Fruit fly (Drosophila melanogaster) whole organism, embryonic: ENCODE measurements around the gene ac.
A peak's percentile ranks its signal among the peaks of the same experiment; 100 is the strongest.

Experiments
- Ada2b ChIP-seq: fragments of 200-800 bp; sonication (Bioruptor generic); IDR thresholded peaks from 2 replicates; pipeline ENCODE4 v1.3.6; 2022; ENCODE audit warnings: missing biosample characterization, missing genetic modification characterization
- Blimp-1 ChIP-seq: fragments of 200-800 bp; sonication (Bioruptor generic); optimal IDR thresholded peaks from 3 replicates; lab custom pipeline; 2018; ENCODE audit warnings: missing biosample characterization, missing genetic modification characterization, mild to moderate bottlenecking, moderate library complexity, missing genetic modification reagents
- BtbVII ChIP-seq: fragments of 200-800 bp; sonication (Bioruptor generic); optimal IDR thresholded peaks from 3 replicates; lab custom pipeline; 2017; ENCODE audit warnings: missing biosample characterization, mild to moderate bottlenecking, missing genetic modification characterization
- CG10267 ChIP-seq: fragments of 200-800 bp; sonication (Bioruptor generic); optimal IDR thresholded peaks from 2 replicates; lab custom pipeline; 2018; ENCODE audit warnings: missing biosample characterization, mild to moderate bottlenecking, missing genetic modification characterization, moderate library complexity
- CG10274 ChIP-seq: fragments of 200-800 bp; sonication (Bioruptor generic); optimal IDR thresholded peaks from 3 replicates; lab custom pipeline; 2017; ENCODE audit warnings: missing biosample characterization, mild to moderate bottlenecking, missing genetic modification characterization
- CG10366 ChIP-seq: fragments of 200-800 bp; sonication (Bioruptor generic); IDR thresholded peaks from 2 replicates; pipeline ENCODE4 v1.3.6; 2022; ENCODE audit warnings: missing biosample characterization, missing genetic modification characterization
- CG11695 ChIP-seq: fragments of 200-800 bp; sonication (Bioruptor generic); IDR thresholded peaks from 3 replicates; pipeline ENCODE4 v1.3.6; 2022; ENCODE audit warnings: missing biosample characterization, missing genetic modification characterization
- CG11696 ChIP-seq: fragments of 200-800 bp; sonication (Bioruptor generic); IDR thresholded peaks from 2 replicates; pipeline ENCODE4 v1.3.6; 2022; ENCODE audit warnings: missing biosample characterization, missing genetic modification characterization
- CG14667 ChIP-seq: fragments of 200-800 bp; sonication (Bioruptor generic); IDR thresholded peaks from 2 replicates; pipeline ENCODE4 v1.3.6; 2022; ENCODE audit warnings: missing biosample characterization, missing genetic modification characterization
- CG15269 ChIP-seq: fragments of 200-800 bp; sonication (Bioruptor generic); optimal IDR thresholded peaks from 2 replicates; lab custom pipeline; 2018; ENCODE audit warnings: missing biosample characterization, mild to moderate bottlenecking, missing genetic modification characterization, moderate library complexity
- CG1602 ChIP-seq: fragments of 200-800 bp; sonication (Bioruptor generic); optimal IDR thresholded peaks from 3 replicates; lab custom pipeline; 2016; ENCODE audit warnings: missing biosample characterization, missing genetic modification characterization
- CG31441 ChIP-seq: fragments of 200-800 bp; sonication (Bioruptor generic); IDR thresholded peaks from 2 replicates; pipeline ENCODE4 v1.3.6; 2022; ENCODE audit warnings: missing biosample characterization, missing genetic modification characterization
- CG32532 ChIP-seq: fragments of 200-800 bp; sonication (Bioruptor generic); IDR thresholded peaks from 2 replicates; pipeline ENCODE4 v1.3.6; 2022; ENCODE audit warnings: missing biosample characterization, missing genetic modification characterization
- CG34422 ChIP-seq: fragments of 200-800 bp; sonication (Bioruptor generic); IDR thresholded peaks from 3 replicates; pipeline ENCODE4 v1.3.6; 2022; ENCODE audit warnings: missing biosample characterization, missing genetic modification characterization
- CG4707 ChIP-seq: fragments of 200-800 bp; sonication (Bioruptor generic); optimal IDR thresholded peaks from 2 replicates; lab custom pipeline; 2018; ENCODE audit warnings: missing biosample characterization, mild to moderate bottlenecking, missing genetic modification characterization, moderate library complexity
- CG4820 ChIP-seq: fragments of 200-800 bp; sonication (Bioruptor generic); optimal IDR thresholded peaks from 3 replicates; lab custom pipeline; 2016; ENCODE audit warnings: missing biosample characterization, missing genetic modification characterization
- CG6254 ChIP-seq: fragments of 200-800 bp; sonication (Bioruptor generic); optimal IDR thresholded peaks from 3 replicates; lab custom pipeline; 2017; ENCODE audit warnings: mild to moderate bottlenecking, missing biosample characterization, missing genetic modification reagents, missing genetic modification characterization
- CG7372 ChIP-seq: fragments of 200-800 bp; sonication (Bioruptor generic); IDR thresholded peaks from 2 replicates; pipeline ENCODE4 v1.3.6; 2022; ENCODE audit warnings: missing biosample characterization, missing genetic modification characterization
- CG8924 ChIP-seq: fragments of 200-800 bp; optimal IDR thresholded peaks from 3 replicates; lab custom pipeline; 2019; ENCODE audit warnings: missing biosample characterization, mild to moderate bottlenecking, missing genetic modification characterization, moderate library complexity
- CG9817 ChIP-seq: fragments of 200-800 bp; sonication (Bioruptor generic); optimal IDR thresholded peaks from 2 replicates; lab custom pipeline; 2018; ENCODE audit warnings: missing biosample characterization, mild to moderate bottlenecking, missing genetic modification characterization, moderate library complexity
- D ChIP-seq, 2 experiments: fragments of 200-800 bp in 1 of 2; fragments of >200 bp in 1 of 2; sonication (Bioruptor generic) in 1 of 2; optimal IDR thresholded peaks; 2 replicates in 1 of 2; 3 replicates in 1 of 2; lab custom pipeline; 2017; ENCODE audit warnings: mild to moderate bottlenecking in 1 of 2, missing biosample characterization in 1 of 2, missing genetic modification characterization in 1 of 2, missing genetic modification reagents in 1 of 2
- Dad ChIP-seq: fragments of 200-800 bp; sonication (Bioruptor generic); optimal IDR thresholded peaks from 3 replicates; lab custom pipeline; 2016; ENCODE audit warnings: missing biosample characterization, missing genetic modification characterization
- Dip3 ChIP-seq: fragments of 200-800 bp; sonication (Bioruptor generic); optimal IDR thresholded peaks from 3 replicates; lab custom pipeline; 2016; ENCODE audit warnings: missing biosample characterization, missing genetic modification characterization
- Eip74EF ChIP-seq, 2 experiments: fragments of 200-800 bp in 1 of 2; fragments of >200 bp in 1 of 2; sonication (Bioruptor generic) in 1 of 2; optimal IDR thresholded peaks; 2 replicates each; lab custom pipeline; 2017 to 2019; ENCODE audit warnings: missing biosample characterization in 2 of 2, missing genetic modification characterization in 2 of 2, mild to moderate bottlenecking in 1 of 2, moderate library complexity in 1 of 2
- Ets65A ChIP-seq: fragments of 200-800 bp; sonication (Bioruptor generic); peaks from one replicate; lab custom pipeline; 2016; ENCODE audit warnings: missing biosample characterization, missing genetic modification characterization
- HHEX ChIP-seq: fragments of 200-800 bp; sonication (Bioruptor generic); optimal IDR thresholded peaks from 3 replicates; lab custom pipeline; 2017; ENCODE audit warnings: missing biosample characterization, mild to moderate bottlenecking, missing genetic modification characterization, missing genetic modification reagents
- Hand ChIP-seq: fragments of 200-800 bp; sonication (Bioruptor generic); optimal IDR thresholded peaks from 2 replicates; lab custom pipeline; 2017; ENCODE audit warnings: mild to moderate bottlenecking, missing biosample characterization, missing genetic modification reagents, missing genetic modification characterization
- Hmr ChIP-seq: fragments of 200-800 bp; sonication (Bioruptor generic); optimal IDR thresholded peaks from 3 replicates; lab custom pipeline; 2017; ENCODE audit warnings: mild to moderate bottlenecking, missing biosample characterization, missing genetic modification reagents, missing genetic modification characterization
- Hr51 ChIP-seq, 2 experiments: fragments of 200-800 bp; sonication (Bioruptor generic); optimal IDR thresholded peaks; 2 replicates in 1 of 2; 3 replicates in 1 of 2; lab custom pipeline; 2016 to 2018; ENCODE audit warnings: missing biosample characterization in 2 of 2, missing genetic modification characterization in 2 of 2, mild to moderate bottlenecking in 1 of 2, moderate library complexity in 1 of 2
- Hr78 ChIP-seq, 2 experiments: fragments of 200-800 bp in 1 of 2; fragments of >200 bp in 1 of 2; sonication (Bioruptor generic) in 1 of 2; optimal IDR thresholded peaks; 2 replicates each; lab custom pipeline; 2017 to 2019; ENCODE audit warnings: missing biosample characterization in 2 of 2, missing genetic modification characterization in 2 of 2, mild to moderate bottlenecking in 1 of 2, moderate library complexity in 1 of 2
- Max ChIP-seq: fragments of 200-800 bp; sonication (Bioruptor generic); optimal IDR thresholded peaks from 2 replicates; lab custom pipeline; 2016; ENCODE audit warnings: missing biosample characterization, mild to moderate bottlenecking, missing genetic modification characterization
- Oli ChIP-seq: fragments of 200-800 bp; sonication (Bioruptor generic); optimal IDR thresholded peaks from 2 replicates; lab custom pipeline; 2018; ENCODE audit warnings: missing biosample characterization, mild to moderate bottlenecking, missing genetic modification characterization, moderate library complexity
- Trl ChIP-seq, 3 experiments: fragments of >200 bp in 2 of 3; fragments of 200-800 bp in 1 of 3; sonication (Bioruptor generic) in 1 of 3; optimal IDR thresholded peaks; 2 replicates in 1 of 3; 3 replicates in 2 of 3; lab custom pipeline; 2016 to 2017; ENCODE audit warnings: missing biosample characterization in 1 of 3, missing genetic modification characterization in 1 of 3
- exex ChIP-seq: fragments of 200-800 bp; sonication (Bioruptor generic); optimal IDR thresholded peaks from 4 replicates; lab custom pipeline; 2018; ENCODE audit warnings: missing biosample characterization, mild to moderate bottlenecking, missing genetic modification characterization, moderate library complexity
- gsb-n ChIP-seq: fragments of 200-800 bp; sonication (Bioruptor generic); optimal IDR thresholded peaks from 3 replicates; lab custom pipeline; 2018; ENCODE audit warnings: missing biosample characterization, mild to moderate bottlenecking, missing genetic modification characterization
- her ChIP-seq: fragments of 200-800 bp; sonication (Bioruptor generic); optimal IDR thresholded peaks from 2 replicates; lab custom pipeline; 2016; ENCODE audit warnings: missing biosample characterization, missing genetic modification characterization
- hkb ChIP-seq, 2 experiments: fragments of 200-800 bp in 1 of 2; fragments of >200 bp in 1 of 2; sonication (Bioruptor generic) in 1 of 2; IDR thresholded peaks in 1 of 2; optimal IDR thresholded peaks in 1 of 2; 2 replicates each; pipeline versions ENCODE4 v1.3.6 to Lab custom; 2017 to 2022; ENCODE audit warnings: missing biosample characterization in 1 of 2, missing genetic modification characterization in 1 of 2
- lab ChIP-seq: fragments of 200-800 bp; sonication (Bioruptor generic); optimal IDR thresholded peaks from 3 replicates; lab custom pipeline; 2017; ENCODE audit warnings: missing biosample characterization, missing genetic modification characterization, mild to moderate bottlenecking, moderate library complexity, missing genetic modification reagents
- mld ChIP-seq: fragments of 200-800 bp; sonication (Bioruptor generic); IDR thresholded peaks from 3 replicates; pipeline ENCODE4 v1.3.6; 2022; ENCODE audit warnings: missing biosample characterization, missing genetic modification characterization; ENCODE audit not compliant: partially characterized antibody
- org-1 ChIP-seq: fragments of 200-800 bp; sonication (Bioruptor generic); optimal IDR thresholded peaks from 2 replicates; lab custom pipeline; 2017; ENCODE audit warnings: missing biosample characterization, missing genetic modification characterization
- pfk ChIP-seq: fragments of 200-800 bp; sonication (Bioruptor generic); optimal IDR thresholded peaks from 2 replicates; lab custom pipeline; 2018; ENCODE audit warnings: missing biosample characterization, mild to moderate bottlenecking, missing genetic modification characterization, moderate library complexity
- phol ChIP-seq: fragments of 200-800 bp; sonication (Bioruptor generic); optimal IDR thresholded peaks from 3 replicates; lab custom pipeline; 2018; ENCODE audit warnings: missing biosample characterization, mild to moderate bottlenecking, missing genetic modification characterization, moderate library complexity
- row ChIP-seq: fragments of 200-800 bp; sonication (Bioruptor generic); IDR thresholded peaks from 3 replicates; pipeline ENCODE4 v1.3.6; 2022; ENCODE audit warnings: missing biosample characterization, missing genetic modification characterization
- run ChIP-seq: fragments of 200-800 bp; sonication (Bioruptor generic); optimal IDR thresholded peaks from 3 replicates; lab custom pipeline; 2018; ENCODE audit warnings: missing biosample characterization, mild to moderate bottlenecking, missing genetic modification characterization
- sens-2 ChIP-seq: fragments of 200-800 bp; sonication (Bioruptor generic); IDR thresholded peaks from 2 replicates; pipeline ENCODE4 v1.3.6; 2022; ENCODE audit warnings: missing biosample characterization, missing genetic modification characterization
- trem ChIP-seq: fragments of 200-800 bp; optimal IDR thresholded peaks from 3 replicates; lab custom pipeline; 2019; ENCODE audit warnings: missing biosample characterization, mild to moderate bottlenecking, missing genetic modification characterization, moderate library complexity
- unpg ChIP-seq: fragments of 200-800 bp; sonication (Bioruptor generic); optimal IDR thresholded peaks from 3 replicates; lab custom pipeline; 2018; ENCODE audit warnings: missing biosample characterization, mild to moderate bottlenecking, missing genetic modification characterization, moderate library complexity
- z ChIP-seq: fragments of 200-800 bp; sonication (Bioruptor generic); IDR thresholded peaks from 3 replicates; pipeline ENCODE4 v1.3.6; 2022; ENCODE audit warnings: missing biosample characterization, missing genetic modification characterization

ac gene

dm6 chrX:338123-338527, 31.7 kb upstream of the ac start (continued):
- TF ChIP-seq exex (peak; percentile 15), CG10274 (GFP tag; lab: Kevin White, UChicago) (no peak), CG4707 (GFP tag; lab: Kevin White, UChicago) (no peak), hkb (optimal IDR thresholded peaks at IDR 0.05; lab: Kevin White, UChicago) (no peak), hkb (GFP tag; IDR thresholded peaks at IDR 0.05; lab: Robert Waterston, UW) (peak; percentile 67), CG10267 (tag; lab: Kevin White, UChicago) (peak; percentile 77), mld (GFP tag; lab: Robert Waterston, UW) (no peak), D (optimal IDR thresholded peaks at IDR 0.05; lab: Kevin White, UChicago) (no peak), D (GFP tag; optimal IDR thresholded peaks at IDR 0.05; lab: Kevin White, UChicago) (peak; percentile 70), Ada2b (GFP tag; lab: Robert Waterston, UW) (no peak; the same call in 1 of the 2 replicates), CG11695 (GFP tag; lab: Robert Waterston, UW) (peak; percentile 89), CG4820 (GFP tag; lab: Kevin White, UChicago) (peak; percentile 22), row (GFP tag; lab: Robert Waterston, UW) (peak; percentile 69), CG7372 (peak; percentile 55; the same call in 1 of the 2 replicates), Dad (GFP tag; lab: Kevin White, UChicago) (no peak), CG32532 (GFP tag; lab: Robert Waterston, UW) (peak; percentile 70; the same call in 1 of the 2 replicates), Trl (optimal IDR thresholded peaks at IDR 0.05; lab: Kevin White, UChicago) (no peak), Trl (GFP tag; optimal IDR thresholded peaks at IDR 0.05; lab: Kevin White, UChicago) (no peak), gsb-n (tag; lab: Kevin White, UChicago) (peak; percentile 90), Hr78 (GFP tag; optimal IDR thresholded peaks at IDR 0.05; lab: Kevin White, UChicago) (peak in 1 of 2 experiments; percentile 70), z (no peak), Eip74EF (GFP tag; optimal IDR thresholded peaks at IDR 0.05; lab: Kevin White, UChicago) (peak in 1 of 2 experiments; percentile 80), Blimp-1 (peak; percentile 82), Ets65A (no peak), CG10366 (GFP tag; lab: Robert Waterston, UW) (no peak), phol (tag; lab: Kevin White, UChicago) (peak; percentile 85), pfk (GFP tag; lab: Kevin White, UChicago) (no peak), Hr51 (GFP tag; optimal IDR thresholded peaks at IDR 0.05; lab: Kevin White, UChicago) (peak in 1 of 2 experiments; percentile 93), CG8924 (peak; percentile 90), her (GFP tag; lab: Kevin White, UChicago) (no peak), Oli (tag; lab: Kevin White, UChicago) (peak; percentile 79), HHEX (GFP tag; lab: Kevin White, UChicago) (peak; percentile 64), Hmr (GFP tag; lab: Kevin White, UChicago) (peak; percentile 78), CG6254 (peak; percentile 52), CG11696 (GFP tag; lab: Robert Waterston, UW) (peak; percentile 75), Hand (GFP tag; lab: Kevin White, UChicago) (peak; percentile 65), trem (tag; lab: Kevin White, UChicago) (peak; percentile 59), run (tag; lab: Kevin White, UChicago) (peak; percentile 87), Dip3 (no peak), CG9817 (tag; lab: Kevin White, UChicago) (peak; percentile 33), CG15269 (tag; lab: Kevin White, UChicago) (peak; percentile 90), unpg (GFP tag; lab: Kevin White, UChicago) (peak; percentile 77), org-1 (GFP tag; lab: Kevin White, UChicago) (peak; percentile 13), Max (peak; percentile 47), BtbVII (GFP tag; lab: Kevin White, UChicago) (peak; percentile 75), CG34422 (GFP tag; lab: Robert Waterston, UW) (0 out of 3 replicates have a peak, but pooled peaks have one; percentile 31), CG1602 (peak; percentile 35), CG31441 (peak; percentile 90), sens-2 (GFP tag; lab: Robert Waterston, UW) (no peak), CG14667 (peak; percentile 30; the same call in 1 of the 2 replicates), lab (GFP tag; lab: Kevin White, UChicago) (peak; percentile 73)
